Fruit fly (Drosophila melanogaster) whole organism: ENCODE results near the gene CG31898.

Experiments
- CG8478 ChIP-seq: fragments of >200 bp; optimal IDR thresholded peaks from 2 replicates; lab custom pipeline; 2018; ENCODE audit warnings: inconsistent platforms
- EcR ChIP-seq, 2 experiments: fragments of >200 bp; optimal IDR thresholded peaks; 2 replicates each; lab custom pipeline; 2017; ENCODE audit warnings: missing biosample characterization in 2 of 2, missing genetic modification characterization in 2 of 2, missing genetic modification reagents in 2 of 2
- pan ChIP-seq: fragments of >200 bp; optimal IDR thresholded peaks from 2 replicates; lab custom pipeline; 2017
- psq ChIP-seq: fragments of >200 bp; optimal IDR thresholded peaks from 2 replicates; lab custom pipeline; 2017
- usp ChIP-seq: fragments of >200 bp; optimal IDR thresholded peaks from 2 replicates; lab custom pipeline; 2017; ENCODE audit warnings: missing biosample characterization, missing genetic modification characterization, mixed read lengths

- TF ChIP-seq psq (lab: Kevin White, UChicago) (no peak), CG8478 (lab: Kevin White, UChicago) (no peak), pan (no peak), usp (no peak), EcR (GFP tag; optimal IDR thresholded peaks at IDR 0.05; lab: Kevin White, UChicago) (no peak)
Observed at dm6 chr2L:8418113-8418885, 18.1 kb downstream of the CG31898 start.
